Worm (Caenorhabditis elegans) whole organism, young adult: ENCODE measurements around the gene F08F3.6.

Source experiments
- C06A6.2 ChIP-seq: fragments of 200-800 bp; sonication (Bioruptor generic); conservative IDR thresholded peaks from 2 replicates; pipeline ENCODE4 v1.3.6; 2022; ENCODE audit warnings: missing genetic modification characterization, missing compliant biosample characterization
- Y79H2A.3 ChIP-seq: fragments of 200-800 bp; sonication (Bioruptor generic); conservative IDR thresholded peaks from 2 replicates; pipeline ENCODE4 v1.3.6; 2022; ENCODE audit warnings: missing genetic modification reagents, missing genetic modification characterization, missing compliant biosample characterization
- sea-2 ChIP-seq: fragments of 200-800 bp; sonication (Bioruptor generic); IDR thresholded peaks from 2 replicates; pipeline ENCODE4 v1.3.6; 2022; ENCODE audit warnings: missing genetic modification characterization, missing compliant biosample characterization
- snpc-4 ChIP-seq, 5 experiments: fragments of 150-350 bp in 1 of 5; sonication (generic microtip) in 4 of 5; optimal IDR thresholded peaks; 2 replicates each; lab custom pipeline; 2014 to 2018; ENCODE audit warnings: missing genetic modification characterization in 5 of 5, missing biosample characterization in 3 of 5, antibody characterized with exemption in 2 of 5, mild to moderate bottlenecking in 2 of 5, missing compliant biosample characterization in 2 of 5, missing genotype in 2 of 5, moderate library complexity in 2 of 5, missing genetic modification reagents in 1 of 5
- unc-62 ChIP-seq: fragments of 150-350 bp; optimal IDR thresholded peaks from 2 replicates; lab custom pipeline; 2014; ENCODE audit warnings: missing biosample characterization, missing genetic modification reagents, missing genetic modification characterization
- ztf-3 ChIP-seq: fragments of 200-800 bp; sonication (Bioruptor generic); optimal IDR thresholded peaks from 2 replicates; lab custom pipeline; 2018; ENCODE audit warnings: mild to moderate bottlenecking, missing genetic modification characterization, missing compliant biosample characterization

DNA sequence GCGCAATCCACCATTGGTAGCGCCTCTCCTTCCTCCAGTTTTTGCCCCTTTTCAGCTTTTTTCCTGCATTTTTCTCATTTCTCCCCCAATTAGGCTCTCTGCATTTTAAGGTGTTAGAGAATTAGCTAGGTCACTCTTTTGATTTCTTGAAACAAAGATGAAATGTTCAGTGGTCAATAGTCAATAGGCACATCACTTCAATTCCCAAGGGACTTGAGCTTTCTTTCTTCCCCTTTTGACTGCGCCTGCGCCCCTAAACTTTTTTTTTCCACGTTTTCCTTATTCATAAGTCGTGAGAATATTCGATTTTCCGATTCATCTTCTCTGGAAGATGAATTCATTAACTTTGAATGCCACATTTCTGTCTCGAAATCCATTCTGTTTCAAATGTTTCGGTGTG is 15.9 kb downstream of the F08F3.6 start:
- TF ChIP-seq Y79H2A.3 (GFP tag; lab: Robert Waterston, UW) = no peak
- no peak for TF ChIP-seq unc-62 (GFP tag; lab: Kevin White, UChicago)
- no peak for TF ChIP-seq ztf-3 (GFP tag; lab: Kevin White, UChicago)
- no peak for TF ChIP-seq snpc-4 (GFP tag; optimal IDR thresholded peaks at IDR 0.05; lab: Kevin White, UChicago)
- TF ChIP-seq snpc-4 (tag; optimal IDR thresholded peaks at IDR 0.05; lab: Kevin White, UChicago) = no peak
- no peak for TF ChIP-seq sea-2 (GFP tag; lab: Robert Waterston, UW)
- TF ChIP-seq C06A6.2 (GFP tag; lab: Robert Waterston, UW) = no peak
